Worm (Caenorhabditis elegans) whole organism, L1 larva: ENCODE results near the gene ldh-1.
A peak's percentile ranks its signal among the peaks of the same experiment; 100 is the strongest.

Experiments used
- C04F5.9 ChIP-seq: sonication (generic microtip); optimal IDR thresholded peaks from 2 replicates; lab custom pipeline; 2016; ENCODE audit warnings: missing genetic modification characterization, missing compliant biosample characterization
- C16A3.4 ChIP-seq: fragments of 150-350 bp; optimal IDR thresholded peaks from 2 replicates; lab custom pipeline; 2014; ENCODE audit warnings: missing biosample characterization, missing genetic modification characterization
- C34B4.2 ChIP-seq: sonication (generic microtip); optimal IDR thresholded peaks from 2 replicates; lab custom pipeline; 2017; ENCODE audit warnings: mild to moderate bottlenecking, missing genetic modification characterization, missing compliant biosample characterization
- F16B12.6 ChIP-seq: fragments of 150-350 bp; optimal IDR thresholded peaks from 2 replicates; lab custom pipeline; 2014; ENCODE audit warnings: missing biosample characterization, missing genetic modification characterization
- Y116A8C.19 ChIP-seq: sonication (generic microtip); optimal IDR thresholded peaks from 2 replicates; lab custom pipeline; 2016; ENCODE audit warnings: missing compliant biosample characterization, missing genetic modification characterization, borderline replicate concordance
- aha-1 ChIP-seq: fragments of 150-350 bp; optimal IDR thresholded peaks from 2 replicates; lab custom pipeline; 2014; ENCODE audit warnings: missing biosample characterization, missing genetic modification characterization
- aly-2 ChIP-seq: fragments of 150-350 bp; optimal IDR thresholded peaks from 2 replicates; lab custom pipeline; 2014; ENCODE audit warnings: missing biosample characterization, missing genetic modification characterization
- blmp-1 ChIP-seq: fragments of 150-350 bp; optimal IDR thresholded peaks from 2 replicates; lab custom pipeline; 2014; ENCODE audit warnings: missing biosample characterization, missing genetic modification characterization
- ceh-88 ChIP-seq: fragments of 200-800 bp; sonication (Bioruptor generic); IDR thresholded peaks from 2 replicates; pipeline ENCODE4 v1.3.6; 2022; ENCODE audit warnings: missing genetic modification characterization, missing compliant biosample characterization
- ceh-90 ChIP-seq: sonication (generic microtip); optimal IDR thresholded peaks from 2 replicates; lab custom pipeline; 2016; ENCODE audit warnings: missing genetic modification characterization, missing compliant biosample characterization
- ces-1 ChIP-seq: fragments of 150-350 bp; optimal IDR thresholded peaks from 2 replicates; lab custom pipeline; 2014; ENCODE audit warnings: missing biosample characterization, missing genetic modification reagents, missing genetic modification characterization
- dpl-1 ChIP-seq, 3 experiments: fragments of 150-350 bp in 2 of 3; sonication (generic microtip) in 1 of 3; optimal IDR thresholded peaks; 2 replicates each; lab custom pipeline; 2014 to 2017; ENCODE audit warnings: missing biosample characterization in 3 of 3, missing genetic modification characterization in 3 of 3, missing genetic modification reagents in 3 of 3
- efl-1 ChIP-seq, 4 experiments: fragments of 150-350 bp; optimal IDR thresholded peaks in 3 of 4; peaks in 1 of 4; 1 replicate in 1 of 4; 2 replicates in 3 of 4; lab custom pipeline; 2014; ENCODE audit warnings: missing biosample characterization in 2 of 4, missing genetic modification characterization in 2 of 4, missing genetic modification reagents in 2 of 4
- efl-3 ChIP-seq: fragments of 200-800 bp; sonication (Bioruptor generic); optimal IDR thresholded peaks from 2 replicates; lab custom pipeline; 2018; ENCODE audit warnings: mild to moderate bottlenecking, missing genetic modification characterization, missing compliant biosample characterization
- elt-3 ChIP-seq, 6 experiments: fragments of 150-350 bp in 1 of 6; sonication (generic microtip); optimal IDR thresholded peaks; 2 replicates each; lab custom pipeline; 2017 to 2018; ENCODE audit warnings: missing biosample characterization in 6 of 6, missing genetic modification characterization in 6 of 6, inconsistent platforms in 1 of 6
- ets-5 ChIP-seq: fragments of 200-800 bp; sonication (Bioruptor generic); IDR thresholded peaks from 2 replicates; pipeline ENCODE4 v1.3.6; 2022; ENCODE audit warnings: missing genetic modification characterization, missing compliant biosample characterization
- fkh-10 ChIP-seq: sonication (generic microtip); optimal IDR thresholded peaks from 2 replicates; lab custom pipeline; 2017; ENCODE audit warnings: missing biosample characterization, missing genetic modification reagents, missing genetic modification characterization
- fkh-8 ChIP-seq: sonication (generic microtip); optimal IDR thresholded peaks from 2 replicates; lab custom pipeline; 2016; ENCODE audit warnings: mild to moderate bottlenecking, missing genetic modification characterization, missing compliant biosample characterization
- grh-1 ChIP-seq: fragments of 200-800 bp; sonication (Bioruptor generic); IDR thresholded peaks from 2 replicates; pipeline ENCODE4 v1.3.6; 2022; ENCODE audit warnings: missing genetic modification reagents, missing genetic modification characterization, missing compliant biosample characterization
- hlh-17 ChIP-seq: fragments of 200-800 bp; sonication (Bioruptor generic); optimal IDR thresholded peaks from 2 replicates; lab custom pipeline; 2018; ENCODE audit warnings: missing genetic modification characterization, mild to moderate bottlenecking, missing compliant biosample characterization, moderate library complexity, borderline replicate concordance
- hlh-4 ChIP-seq: sonication (generic microtip); optimal IDR thresholded peaks from 2 replicates; lab custom pipeline; 2016; ENCODE audit warnings: mild to moderate bottlenecking, missing genetic modification characterization, missing compliant biosample characterization
- hpl-2 ChIP-seq: fragments of 150-350 bp; optimal IDR thresholded peaks from 2 replicates; lab custom pipeline; 2014; ENCODE audit warnings: missing biosample characterization, missing genetic modification reagents, missing genetic modification characterization
- irx-1 ChIP-seq: sonication (generic microtip); optimal IDR thresholded peaks from 2 replicates; lab custom pipeline; 2016; ENCODE audit warnings: missing genetic modification characterization, missing compliant biosample characterization
- isw-1 ChIP-seq: fragments of 200-800 bp; sonication (Bioruptor generic); IDR thresholded peaks from 2 replicates; pipeline ENCODE4 v1.3.6; 2022; ENCODE audit warnings: missing genetic modification characterization, missing compliant biosample characterization
- lin-13 ChIP-seq: fragments of 150-350 bp; optimal IDR thresholded peaks from 2 replicates; lab custom pipeline; 2014; ENCODE audit warnings: missing biosample characterization, missing genetic modification reagents, missing genetic modification characterization
- mab-9 ChIP-seq: fragments of 200-800 bp; sonication (Bioruptor generic); IDR thresholded peaks from 2 replicates; pipeline ENCODE4 v1.3.6; 2022; ENCODE audit warnings: missing genetic modification reagents, missing genetic modification characterization, missing compliant biosample characterization
- nhr-11 ChIP-seq: fragments of 150-350 bp; optimal IDR thresholded peaks from 2 replicates; lab custom pipeline; 2014; ENCODE audit warnings: missing biosample characterization, missing genetic modification characterization
- nhr-19 ChIP-seq: fragments of 200-800 bp; sonication (Bioruptor generic); conservative IDR thresholded peaks from 2 replicates; pipeline ENCODE4 v1.3.6; 2022; ENCODE audit warnings: missing genetic modification characterization, missing compliant biosample characterization
- nhr-20 ChIP-seq: sonication (generic microtip); optimal IDR thresholded peaks from 2 replicates; lab custom pipeline; 2016; ENCODE audit warnings: mild to moderate bottlenecking, missing genetic modification characterization, missing compliant biosample characterization
- nhr-237 ChIP-seq: fragments of 150-350 bp; optimal IDR thresholded peaks from 2 replicates; lab custom pipeline; 2014; ENCODE audit warnings: missing biosample characterization, missing genetic modification characterization
- nhr-28 ChIP-seq: fragments of 150-350 bp; optimal IDR thresholded peaks from 2 replicates; lab custom pipeline; 2014; ENCODE audit warnings: missing biosample characterization, missing genetic modification characterization
- nhr-71 ChIP-seq: sonication (generic microtip); optimal IDR thresholded peaks from 2 replicates; lab custom pipeline; 2016; ENCODE audit warnings: mild to moderate bottlenecking, missing genetic modification characterization, moderate library complexity, missing compliant biosample characterization
- nhr-76 ChIP-seq: sonication (generic microtip); optimal IDR thresholded peaks from 2 replicates; lab custom pipeline; 2017; ENCODE audit warnings: missing biosample characterization, missing genetic modification characterization
- nhr-84 ChIP-seq: sonication (generic microtip); optimal IDR thresholded peaks from 2 replicates; lab custom pipeline; 2017; ENCODE audit warnings: missing biosample characterization, missing genetic modification characterization
- nhr-85 ChIP-seq: sonication (generic microtip); peaks from one replicate; lab custom pipeline; 2016; ENCODE audit warnings: missing genetic modification characterization, inconsistent platforms, missing compliant biosample characterization
- nhr-90 ChIP-seq: sonication (generic microtip); optimal IDR thresholded peaks from 2 replicates; lab custom pipeline; 2016; ENCODE audit warnings: mild to moderate bottlenecking, missing genetic modification characterization, missing compliant biosample characterization; ENCODE audit not compliant: poor library complexity
- pax-3 ChIP-seq: fragments of 200-800 bp; sonication (Bioruptor generic); optimal IDR thresholded peaks from 2 replicates; lab custom pipeline; 2018; ENCODE audit warnings: mild to moderate bottlenecking, missing genetic modification characterization, moderate library complexity, missing compliant biosample characterization
- snpc-4 ChIP-seq: fragments of 150-350 bp; optimal IDR thresholded peaks from 2 replicates; lab custom pipeline; 2014; ENCODE audit warnings: missing biosample characterization, missing genetic modification characterization
- snu-23 ChIP-seq: sonication (generic microtip); optimal IDR thresholded peaks from 2 replicates; lab custom pipeline; 2016; ENCODE audit warnings: missing genetic modification characterization, missing compliant biosample characterization
- sox-4 ChIP-seq: sonication (generic microtip); optimal IDR thresholded peaks from 2 replicates; lab custom pipeline; 2016; ENCODE audit warnings: missing genetic modification characterization, missing compliant biosample characterization
- swsn-7 ChIP-seq: sonication (generic microtip); optimal IDR thresholded peaks from 2 replicates; lab custom pipeline; 2016; ENCODE audit warnings: missing genetic modification characterization, missing compliant biosample characterization
- tbx-2 ChIP-seq: sonication (generic microtip); optimal IDR thresholded peaks from 2 replicates; lab custom pipeline; 2016; ENCODE audit warnings: missing genetic modification characterization, missing compliant biosample characterization
- tlp-1 ChIP-seq: fragments of 150-350 bp; optimal IDR thresholded peaks from 2 replicates; lab custom pipeline; 2014; ENCODE audit warnings: missing biosample characterization, missing genetic modification characterization
- unc-130 ChIP-seq: fragments of 150-350 bp; optimal IDR thresholded peaks from 2 replicates; lab custom pipeline; 2017; ENCODE audit warnings: missing biosample characterization, missing genetic modification characterization, inconsistent platforms
- unc-30 ChIP-seq: sonication (generic microtip); optimal IDR thresholded peaks from 2 replicates; lab custom pipeline; 2017; ENCODE audit warnings: missing biosample characterization, missing genetic modification characterization
- unc-98 ChIP-seq: fragments of 200-800 bp; sonication (Bioruptor generic); IDR thresholded peaks from 2 replicates; pipeline ENCODE4 v1.3.6; 2022; ENCODE audit warnings: missing genetic modification characterization, missing compliant biosample characterization
- vab-15 ChIP-seq: sonication (generic microtip); optimal IDR thresholded peaks from 2 replicates; lab custom pipeline; 2017; ENCODE audit warnings: missing genotype, mild to moderate bottlenecking, missing genetic modification characterization, missing compliant biosample characterization
- zip-4 ChIP-seq: fragments of 200-800 bp; sonication (Bioruptor generic); optimal IDR thresholded peaks from 2 replicates; lab custom pipeline; 2018; ENCODE audit warnings: mild to moderate bottlenecking, missing genetic modification characterization, moderate library complexity, missing compliant biosample characterization
- ztf-4 ChIP-seq: fragments of 150-350 bp; optimal IDR thresholded peaks from 2 replicates; lab custom pipeline; 2014; ENCODE audit warnings: missing biosample characterization, missing genetic modification characterization

ldh-1 gene

DNA sequence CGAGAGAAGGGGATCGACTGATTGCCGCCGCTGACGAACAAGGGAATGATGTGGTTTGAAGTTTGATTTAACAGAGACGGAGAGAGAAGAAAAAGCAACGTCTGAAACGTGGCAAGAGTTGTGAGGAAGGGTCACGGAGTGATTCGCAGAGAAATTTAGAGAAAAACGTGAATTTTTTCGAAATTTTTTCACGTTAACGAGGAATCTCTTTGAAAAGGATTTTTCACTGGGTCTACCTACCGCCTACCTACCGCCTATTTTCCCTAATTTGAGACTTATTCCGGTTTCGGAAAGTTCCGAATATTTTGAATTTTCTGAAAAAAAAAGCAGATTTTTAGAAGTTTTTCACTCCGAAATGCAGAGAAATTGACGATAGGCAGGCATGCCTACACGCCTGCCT, 14.5 kb upstream of the ldh-1 start, which contains the start of gene fcmt-1:
Gene fcmt-1 (minus strand): TSS at position 101 of the 400 bp plus-strand sequence.
- TF ChIP-seq hpl-2 (GFP tag; lab: Kevin White, UChicago) (no peak), fkh-10 (GFP tag; lab: Kevin White, UChicago) (no peak), mab-9 (GFP tag; lab: Robert Waterston, UW) (no peak), elt-3 (tag; optimal IDR thresholded peaks at IDR 0.05; lab: Kevin White, UChicago) (no peak), unc-98 (GFP tag; lab: Robert Waterston, UW) (no peak)
- TF ChIP-seq, all 84 proteins: peak for 0

ce11 chrII:11710771-11711170, 13.2 kb upstream of the ldh-1 start:
- no peak for TF ChIP-seq fkh-8 (tag; lab: Kevin White, UChicago)
- no peak for TF ChIP-seq efl-1 (optimal IDR thresholded peaks at IDR 0.05; lab: Kevin White, UChicago)
- TF ChIP-seq efl-1 (GFP tag; optimal IDR thresholded peaks at IDR 0.05 in 1 of 2; lab: Kevin White, UChicago): peak in 1 of 2 experiments; percentile 15
- TF ChIP-seq blmp-1 (tag; lab: Kevin White, UChicago): peak; percentile 97
- TF ChIP-seq snpc-4 (tag; lab: Kevin White, UChicago): no peak

- TF ChIP-seq efl-3: no peak
- TF ChIP-seq Y116A8C.19 (tag; lab: Kevin White, UChicago): no peak
- no peak for TF ChIP-seq aly-2 (tag; lab: Kevin White, UChicago)
- no peak for TF ChIP-seq nhr-76 (tag; lab: Kevin White, UChicago)
- TF ChIP-seq unc-30 (tag; lab: Kevin White, UChicago): no peak
- TF ChIP-seq snu-23: peak; percentile 58
- no peak for TF ChIP-seq unc-130
- no peak for TF ChIP-seq pax-3
- TF ChIP-seq sox-4: no peak
- TF ChIP-seq irx-1: no peak
- no peak for TF ChIP-seq zip-4 (GFP tag; lab: Kevin White, UChicago)
- no peak for TF ChIP-seq ceh-88 (GFP tag; lab: Robert Waterston, UW)
- TF ChIP-seq nhr-84 (tag; lab: Kevin White, UChicago): no peak
- TF ChIP-seq nhr-90 (tag; lab: Kevin White, UChicago): no peak
- TF ChIP-seq ceh-90 (tag; lab: Kevin White, UChicago): no peak
- TF ChIP-seq hlh-17 (GFP tag; lab: Kevin White, UChicago): no peak
- TF ChIP-seq ces-1: no peak
- TF ChIP-seq C16A3.4 (tag; lab: Kevin White, UChicago): no peak
- TF ChIP-seq ets-5 (GFP tag; lab: Robert Waterston, UW): no peak
- TF ChIP-seq fkh-8 (tag; lab: Kevin White, UChicago): peak; percentile 18
- no peak for TF ChIP-seq C34B4.2 (tag; lab: Kevin White, UChicago)
- TF ChIP-seq nhr-71: peak; percentile 82
- no peak for TF ChIP-seq F16B12.6 (tag; lab: Kevin White, UChicago)
- no peak for TF ChIP-seq nhr-85 (tag; lab: Kevin White, UChicago)
- TF ChIP-seq isw-1 (GFP tag; lab: Robert Waterston, UW): no peak
- no peak for TF ChIP-seq lin-13 (GFP tag; lab: Kevin White, UChicago)
- no peak for TF ChIP-seq tlp-1 (tag; lab: Kevin White, UChicago)
- TF ChIP-seq aha-1: no peak
- TF ChIP-seq C04F5.9 (tag; lab: Kevin White, UChicago): no peak
- TF ChIP-seq nhr-237 (tag; lab: Kevin White, UChicago): no peak
- TF ChIP-seq grh-1: no peak
- no peak for TF ChIP-seq nhr-28 (tag; lab: Kevin White, UChicago)
- TF ChIP-seq hlh-4 (tag; lab: Kevin White, UChicago): no peak
- TF ChIP-seq tbx-2 (tag; lab: Kevin White, UChicago): peak; percentile 30
- no peak for TF ChIP-seq blmp-1 (tag; lab: Kevin White, UChicago)
- no peak for TF ChIP-seq nhr-11
- TF ChIP-seq dpl-1 (GFP tag; optimal IDR thresholded peaks at IDR 0.05; lab: Kevin White, UChicago): peak in 1 of 3 experiments; percentile 10
- TF ChIP-seq swsn-7 (tag; lab: Kevin White, UChicago): peak; percentile 39
- peak; percentile 37 for TF ChIP-seq nhr-20
- no peak for TF ChIP-seq unc-98 (GFP tag; lab: Robert Waterston, UW)
- TF ChIP-seq ztf-4 (tag; lab: Kevin White, UChicago): peak; percentile 45
- TF ChIP-seq nhr-19 (GFP tag; lab: Robert Waterston, UW): peak; percentile 57
- TF ChIP-seq vab-15 (tag; lab: Kevin White, UChicago): no peak
Measured at ce11 chrII:11713569-11713968, 10.4 kb upstream of the ldh-1 start, which contains the start of gene F13D12.10. Gene F13D12.10 (plus strand): TSS chrII:11713799.
